Worm (Caenorhabditis elegans) whole organism, mixed stage, embryonic: Measurements from ENCODE around the gene F42A9.6.
A peak's percentile ranks its signal among the peaks of the same experiment; 100 is the strongest.

Source experiments
- M03D4.4 ChIP-seq: sonication (generic microtip); optimal IDR thresholded peaks from 2 replicates; lab custom pipeline; 2017; ENCODE audit warnings: mild to moderate bottlenecking, missing genetic modification characterization, missing compliant biosample characterization
- bed-3 ChIP-seq: fragments of 200-800 bp; sonication (Bioruptor generic); optimal IDR thresholded peaks from 3 replicates; lab custom pipeline; 2018; ENCODE audit warnings: mild to moderate bottlenecking, missing genetic modification characterization, moderate library complexity, missing compliant biosample characterization
- blmp-1 ChIP-seq: fragments of 150-350 bp; optimal IDR thresholded peaks from 2 replicates; lab custom pipeline; 2014; ENCODE audit warnings: missing biosample characterization, missing genetic modification characterization
- ceh-39 ChIP-seq: fragments of 150-350 bp; optimal IDR thresholded peaks from 2 replicates; lab custom pipeline; 2014; ENCODE audit warnings: missing biosample characterization, missing genetic modification characterization
- ceh-43 ChIP-seq: fragments of 200-800 bp; sonication (Bioruptor generic); optimal IDR thresholded peaks from 2 replicates; lab custom pipeline; 2018; ENCODE audit warnings: mild to moderate bottlenecking, missing genetic modification characterization, moderate library complexity, missing compliant biosample characterization
- ceh-83 ChIP-seq: fragments of 200-800 bp; sonication (Bioruptor generic); optimal IDR thresholded peaks from 2 replicates; lab custom pipeline; 2018; ENCODE audit warnings: mild to moderate bottlenecking, missing genetic modification characterization, missing compliant biosample characterization
- ces-1 ChIP-seq: fragments of 150-350 bp; optimal IDR thresholded peaks from 2 replicates; lab custom pipeline; 2014; ENCODE audit warnings: missing biosample characterization, missing genetic modification reagents, missing genetic modification characterization
- cnd-1 ChIP-seq: fragments of 200-800 bp; sonication (Bioruptor generic); optimal IDR thresholded peaks from 2 replicates; lab custom pipeline; 2018; ENCODE audit warnings: mild to moderate bottlenecking, missing genetic modification characterization, missing compliant biosample characterization
- drap-1 ChIP-seq: fragments of 200-800 bp; sonication (Bioruptor generic); optimal IDR thresholded peaks from 3 replicates; lab custom pipeline; 2018; ENCODE audit warnings: mild to moderate bottlenecking, missing genetic modification characterization, missing compliant biosample characterization
- elt-1 ChIP-seq: sonication (generic microtip); optimal IDR thresholded peaks from 2 replicates; lab custom pipeline; 2017; ENCODE audit warnings: missing genetic modification characterization, mild to moderate bottlenecking, missing compliant biosample characterization, antibody characterized with exemption, moderate library complexity, borderline replicate concordance; ENCODE audit not compliant: insufficient read depth
- elt-3 ChIP-seq: fragments of 150-350 bp; optimal IDR thresholded peaks from 2 replicates; lab custom pipeline; 2014; ENCODE audit warnings: missing biosample characterization, missing genetic modification characterization
- flh-1 ChIP-seq: fragments of 200-800 bp; sonication (Bioruptor generic); optimal IDR thresholded peaks from 2 replicates; lab custom pipeline; 2018; ENCODE audit warnings: mild to moderate bottlenecking, missing genetic modification characterization, moderate library complexity, missing compliant biosample characterization
- ham-2 ChIP-seq: fragments of 200-800 bp; sonication (Bioruptor generic); optimal IDR thresholded peaks from 2 replicates; lab custom pipeline; 2018; ENCODE audit warnings: mild to moderate bottlenecking, missing genetic modification characterization, missing compliant biosample characterization
- hlh-1 ChIP-seq: fragments of 150-350 bp; optimal IDR thresholded peaks from 2 replicates; lab custom pipeline; 2014; ENCODE audit warnings: missing biosample characterization, missing genetic modification reagents, missing genetic modification characterization
- lin-13 ChIP-seq: fragments of 150-350 bp; optimal IDR thresholded peaks from 2 replicates; lab custom pipeline; 2014; ENCODE audit warnings: missing biosample characterization, missing genetic modification characterization
- lin-32 ChIP-seq: fragments of 200-800 bp; sonication (Bioruptor generic); optimal IDR thresholded peaks from 2 replicates; lab custom pipeline; 2018; ENCODE audit warnings: mild to moderate bottlenecking, missing genetic modification characterization, missing compliant biosample characterization
- lsy-2 ChIP-seq: fragments of 150-350 bp; optimal IDR thresholded peaks from 2 replicates; lab custom pipeline; 2014; ENCODE audit warnings: missing biosample characterization, missing genetic modification characterization
- mab-5 ChIP-seq: fragments of 150-350 bp; optimal IDR thresholded peaks from 2 replicates; lab custom pipeline; 2014; ENCODE audit warnings: missing biosample characterization, missing genetic modification characterization
- mep-1 ChIP-seq: fragments of 150-350 bp; optimal IDR thresholded peaks from 2 replicates; lab custom pipeline; 2017; ENCODE audit warnings: missing biosample characterization, missing genetic modification reagents, missing genetic modification characterization, inconsistent platforms
- nhr-12 ChIP-seq: fragments of 150-350 bp; optimal IDR thresholded peaks from 2 replicates; lab custom pipeline; 2014; ENCODE audit warnings: missing biosample characterization, missing genetic modification characterization
- nhr-237 ChIP-seq: fragments of 150-350 bp; optimal IDR thresholded peaks from 2 replicates; lab custom pipeline; 2014; ENCODE audit warnings: missing biosample characterization, missing genetic modification characterization
- nhr-28 ChIP-seq: fragments of 150-350 bp; optimal IDR thresholded peaks from 2 replicates; lab custom pipeline; 2014; ENCODE audit warnings: missing biosample characterization, missing genetic modification characterization
- nhr-76 ChIP-seq: sonication (generic microtip); optimal IDR thresholded peaks from 2 replicates; lab custom pipeline; 2017; ENCODE audit warnings: missing biosample characterization, missing genetic modification characterization
- pha-4 ChIP-seq: fragments of 150-350 bp; optimal IDR thresholded peaks from 2 replicates; lab custom pipeline; 2018; ENCODE audit warnings: missing biosample characterization, missing genetic modification reagents, missing genetic modification characterization
- sem-2 ChIP-seq: fragments of 200-800 bp; sonication (Bioruptor generic); optimal IDR thresholded peaks from 2 replicates; lab custom pipeline; 2018; ENCODE audit warnings: mild to moderate bottlenecking, missing genetic modification characterization, missing compliant biosample characterization
- snpc-4 ChIP-seq: fragments of 150-350 bp; optimal IDR thresholded peaks from 2 replicates; lab custom pipeline; 2014; ENCODE audit warnings: missing biosample characterization, missing genetic modification characterization
- sptf-1 ChIP-seq: sonication (generic microtip); optimal IDR thresholded peaks from 2 replicates; lab custom pipeline; 2017; ENCODE audit warnings: mild to moderate bottlenecking, missing genetic modification characterization, moderate library complexity, missing compliant biosample characterization
- tbx-8 ChIP-seq: fragments of 200-800 bp; sonication (Bioruptor generic); optimal IDR thresholded peaks from 2 replicates; lab custom pipeline; 2018; ENCODE audit warnings: mild to moderate bottlenecking, missing genetic modification characterization, moderate library complexity, missing compliant biosample characterization
- unc-120 ChIP-seq: sonication (generic microtip); optimal IDR thresholded peaks from 2 replicates; lab custom pipeline; 2017; ENCODE audit warnings: missing genetic modification characterization, missing compliant biosample characterization; ENCODE audit not compliant: poor library complexity, severe bottlenecking
- unc-39 ChIP-seq: fragments of 150-350 bp; optimal IDR thresholded peaks from 2 replicates; lab custom pipeline; 2014; ENCODE audit warnings: missing biosample characterization, missing genetic modification characterization
- unc-62 ChIP-seq: fragments of 150-350 bp; optimal IDR thresholded peaks from 2 replicates; lab custom pipeline; 2014; ENCODE audit warnings: missing biosample characterization, missing genetic modification reagents, missing genetic modification characterization
- zip-8 ChIP-seq: fragments of 150-350 bp; optimal IDR thresholded peaks from 2 replicates; lab custom pipeline; 2014; ENCODE audit warnings: missing biosample characterization, missing genetic modification characterization
- ztf-11 ChIP-seq: fragments of 150-350 bp; optimal IDR thresholded peaks from 2 replicates; lab custom pipeline; 2014; ENCODE audit warnings: missing biosample characterization, missing genetic modification characterization

F42A9.6 gene

ce11 chrIV:8611886-8612542, 3.0 kb downstream of the F42A9.6 start, which contains the start of the genes F42A9.17 and cyp-33E2:
Gene F42A9.17 (minus strand): TSS chrIV:8611936.
Gene cyp-33E2 (plus strand): TSS chrIV:8612334.
- TF ChIP-seq sptf-1 (tag; lab: Kevin White, UChicago) (no peak), unc-120 (tag; lab: Kevin White, UChicago) (no peak), flh-1 (GFP tag; lab: Kevin White, UChicago) (no peak), blmp-1 (tag; lab: Kevin White, UChicago) (no peak), elt-1 (tag; lab: Kevin White, UChicago) (no peak)

ce11 chrIV:8614680-8615079, 5.6 kb downstream of the F42A9.6 start, which contains the start of gene cyp-33E3:
Gene cyp-33E3 (plus strand): TSS chrIV:8614995.
- no peak for TF ChIP-seq elt-3
- no peak for TF ChIP-seq mep-1 (tag; lab: Kevin White, UChicago)
- no peak for TF ChIP-seq nhr-237 (tag; lab: Kevin White, UChicago)
- TF ChIP-seq lin-32 (GFP tag; lab: Kevin White, UChicago), result no peak
- TF ChIP-seq unc-62 (GFP tag; lab: Kevin White, UChicago), result no peak
- TF ChIP-seq, all 35 proteins: peak for 0

- TF ChIP-seq elt-3 (no peak), lsy-2 (tag; lab: Kevin White, UChicago) (no peak), M03D4.4 (no peak), sem-2 (GFP tag; lab: Kevin White, UChicago) (no peak), blmp-1 (tag; lab: Kevin White, UChicago) (no peak)
- TF ChIP-seq, all 35 proteins: peak for 0
These were observed 6.3 kb downstream of the F42A9.6 start for ce11 chrIV:8615314-8615713.

- TF ChIP-seq snpc-4 (tag; lab: Kevin White, UChicago) (no peak), lin-13 (tag; lab: Kevin White, UChicago) (no peak), ham-2 (no peak), drap-1 (GFP tag; lab: Kevin White, UChicago) (no peak), nhr-12 (tag; lab: Kevin White, UChicago) (no peak), ceh-39 (tag; lab: Kevin White, UChicago) (no peak)
These were observed 8.0 kb downstream of the F42A9.6 start, which contains the start of the genes F42A9.7 and F42A9.3 for ce11 chrIV:8617047-8617446. Gene F42A9.7 (minus strand): TSS chrIV:8617147. Gene F42A9.3 (plus strand): TSS chrIV:8617260.

ce11 chrIV:8618698-8619097, 9.7 kb downstream of the F42A9.6 start, which contains the start of gene F42A9.8:
Gene F42A9.8 (minus strand): TSS chrIV:8618785.
- TF ChIP-seq blmp-1 (tag; lab: Kevin White, UChicago) (no peak), lsy-2 (tag; lab: Kevin White, UChicago) (no peak), mab-5 (tag; lab: Kevin White, UChicago) (no peak), bed-3 (GFP tag; lab: Kevin White, UChicago) (no peak), nhr-12 (tag; lab: Kevin White, UChicago) (no peak), mep-1 (tag; lab: Kevin White, UChicago) (peak; percentile 55), zip-8 (tag; lab: Kevin White, UChicago) (no peak), ham-2 (no peak)

ce11 chrIV:8620102-8620733, 11.2 kb downstream of the F42A9.6 start, which contains the start of gene lin-49:
Gene lin-49 (plus strand): TSS chrIV:8620683.
- TF ChIP-seq nhr-28 (tag; lab: Kevin White, UChicago) (no peak), cnd-1 (tag; lab: Kevin White, UChicago) (no peak), blmp-1 (tag; lab: Kevin White, UChicago) (no peak), flh-1 (GFP tag; lab: Kevin White, UChicago) (no peak), ceh-43 (GFP tag; lab: Kevin White, UChicago) (no peak), bed-3 (GFP tag; lab: Kevin White, UChicago) (no peak), drap-1 (GFP tag; lab: Kevin White, UChicago) (no peak), lin-32 (GFP tag; lab: Kevin White, UChicago) (no peak), zip-8 (tag; lab: Kevin White, UChicago) (no peak), unc-120 (tag; lab: Kevin White, UChicago) (no peak), ceh-39 (tag; lab: Kevin White, UChicago) (peak; percentile 17), ces-1 (GFP tag; lab: Kevin White, UChicago) (peak; percentile 49), unc-62 (GFP tag; lab: Kevin White, UChicago) (no peak), pha-4 (tag; lab: Kevin White, UChicago) (peak; percentile 46), nhr-76 (tag; lab: Kevin White, UChicago) (no peak), unc-39 (tag; lab: Kevin White, UChicago) (no peak), mab-5 (tag; lab: Kevin White, UChicago) (no peak), ztf-11 (tag; lab: Kevin White, UChicago) (no peak), ceh-83 (GFP tag; lab: Kevin White, UChicago) (no peak), tbx-8 (GFP tag; lab: Kevin White, UChicago) (no peak), nhr-237 (tag; lab: Kevin White, UChicago) (no peak), mep-1 (tag; lab: Kevin White, UChicago) (peak; percentile 34), sem-2 (GFP tag; lab: Kevin White, UChicago) (no peak), M03D4.4 (no peak), hlh-1 (tag; lab: Kevin White, UChicago) (no peak), elt-1 (tag; lab: Kevin White, UChicago) (no peak)
